Fruit fly (Drosophila melanogaster) whole organism, embryonic: ENCODE results near the gene CG34398.

Source experiments
- BEAF-32 ChIP-seq: fragments of 200-800 bp; sonication (Bioruptor generic); optimal IDR thresholded peaks from 3 replicates; lab custom pipeline; 2017; ENCODE audit warnings: missing biosample characterization, missing genetic modification characterization, mild to moderate bottlenecking, moderate library complexity, missing genetic modification reagents
- CG2875 ChIP-seq: fragments of 200-800 bp; sonication (Bioruptor generic); optimal IDR thresholded peaks from 2 replicates; lab custom pipeline; 2017; ENCODE audit warnings: missing biosample characterization, mild to moderate bottlenecking, missing genetic modification characterization, missing genetic modification reagents
- CG8290 ChIP-seq, 3 experiments: fragments of 200-800 bp; sonication (Bioruptor generic); optimal IDR thresholded peaks; 2 replicates each; lab custom pipeline; 2016 to 2019; ENCODE audit warnings: missing biosample characterization in 3 of 3, missing genetic modification characterization in 3 of 3, mild to moderate bottlenecking in 2 of 3, moderate library complexity in 1 of 3
- Fer2 ChIP-seq: fragments of 200-800 bp; sonication (Bioruptor generic); optimal IDR thresholded peaks from 2 replicates; lab custom pipeline; 2018; ENCODE audit warnings: missing biosample characterization, mild to moderate bottlenecking, missing genetic modification characterization, moderate library complexity
- Nf-YB ChIP-seq: fragments of 200-800 bp; sonication (Bioruptor generic); optimal IDR thresholded peaks from 3 replicates; lab custom pipeline; 2019; ENCODE audit warnings: missing biosample characterization, mild to moderate bottlenecking, missing genetic modification characterization, moderate library complexity
- Tbp ChIP-seq: fragments of >200 bp; optimal IDR thresholded peaks from 2 replicates; lab custom pipeline; 2018; ENCODE audit warnings: missing biosample characterization, missing genetic modification characterization
- h ChIP-seq: fragments of >200 bp; optimal IDR thresholded peaks from 2 replicates; lab custom pipeline; 2017
- hth ChIP-seq: fragments of >200 bp; optimal IDR thresholded peaks from 2 replicates; lab custom pipeline; 2017; ENCODE audit warnings: inconsistent platforms
- pnt ChIP-seq: fragments of 200-800 bp; sonication (Bioruptor generic); optimal IDR thresholded peaks from 3 replicates; lab custom pipeline; 2016; ENCODE audit warnings: missing biosample characterization, missing genetic modification characterization
- pros ChIP-seq: fragments of 200-800 bp; sonication (Bioruptor generic); optimal IDR thresholded peaks from 3 replicates; lab custom pipeline; 2019; ENCODE audit warnings: missing biosample characterization, mild to moderate bottlenecking, missing genetic modification characterization, moderate library complexity

dm6 chr2L:8888210-8888609, 10.4 kb upstream of the CG34398 start:
- no peak for TF ChIP-seq Tbp (GFP tag; lab: Kevin White, UChicago)
- TF ChIP-seq CG2875: no peak
- no peak for TF ChIP-seq Nf-YB (GFP tag; lab: Kevin White, UChicago)
- no peak for TF ChIP-seq BEAF-32 (GFP tag; lab: Kevin White, UChicago)
- TF ChIP-seq CG8290 (GFP tag; optimal IDR thresholded peaks at IDR 0.05; lab: Kevin White, UChicago): no peak
- no peak for TF ChIP-seq CG8290 (tag; optimal IDR thresholded peaks at IDR 0.05; lab: Kevin White, UChicago)
- no peak for TF ChIP-seq hth
- TF ChIP-seq pros (GFP tag; lab: Kevin White, UChicago): no peak
- TF ChIP-seq pnt (GFP tag; lab: Kevin White, UChicago): no peak
- TF ChIP-seq h (lab: Kevin White, UChicago): no peak
- no peak for TF ChIP-seq Fer2
